Fruit fly (Drosophila melanogaster): ENCODE results near the gene CaMKI.

The CaMKI gene

dm6 chr4:402928-403575, 42.3 kb upstream of the CaMKI start:
- TF ChIP-seq CG8632 (GFP tag; optimal IDR thresholded peaks at IDR 0.05) (no peak), Sox102F (GFP tag; optimal IDR thresholded peaks at IDR 0.05) (no peak), CG15336 (GFP tag; IDR thresholded peaks at IDR 0.05) (no peak), Hr39 (GFP tag; optimal IDR thresholded peaks at IDR 0.05) (no peak), CG10669 (GFP tag; optimal IDR thresholded peaks at IDR 0.05) (no peak), CG3919 (GFP tag; optimal IDR thresholded peaks at IDR 0.05) (no peak), CG9139 (GFP tag; optimal IDR thresholded peaks at IDR 0.05) (no peak), eg (GFP tag; IDR thresholded peaks at IDR 0.05) (no peak), Met (GFP tag; optimal IDR thresholded peaks at IDR 0.05) (no peak), esn (GFP tag; optimal IDR thresholded peaks at IDR 0.05) (no peak), dsx (GFP tag; optimal IDR thresholded peaks at IDR 0.05; ENCODE audit: poor library complexity, severe bottlenecking) (no peak), dac (GFP tag; optimal IDR thresholded peaks at IDR 0.05) (no peak), fd85E (GFP tag; optimal IDR thresholded peaks at IDR 0.05) (no peak), Hr38 (GFP tag; optimal IDR thresholded peaks at IDR 0.05) (no peak), CG8119 (GFP tag; IDR thresholded peaks at IDR 0.05) (no peak), lz (GFP tag; optimal IDR thresholded peaks at IDR 0.05) (no peak), CG34406 (GFP tag; optimal IDR thresholded peaks at IDR 0.05) (no peak), CG6808 (GFP tag; optimal IDR thresholded peaks at IDR 0.05) (no peak)

- no peak for TF ChIP-seq vri (GFP tag; optimal IDR thresholded peaks at IDR 0.05)
- peak; percentile 18 for TF ChIP-seq topi (GFP tag; optimal IDR thresholded peaks at IDR 0.05)
- no peak for TF ChIP-seq CG8319 (GFP tag; optimal IDR thresholded peaks at IDR 0.05)
- peak; percentile 47 for TF ChIP-seq OdsH (GFP tag; optimal IDR thresholded peaks at IDR 0.05)
- peak; percentile 48 for TF ChIP-seq esn (GFP tag; optimal IDR thresholded peaks at IDR 0.05)
- TF ChIP-seq CG6854 (GFP tag; optimal IDR thresholded peaks at IDR 0.05) = no peak
- TF ChIP-seq CG3919 (GFP tag; optimal IDR thresholded peaks at IDR 0.05) = peak; percentile 67
- TF ChIP-seq Eip75B (GFP tag; optimal IDR thresholded peaks at IDR 0.05) = peak; percentile 35
- TF ChIP-seq CG6163 (GFP tag; IDR thresholded peaks at IDR 0.05) = no peak
- no peak for TF ChIP-seq Gug (GFP tag; IDR thresholded peaks at IDR 0.05)
- peak; percentile 1 for TF ChIP-seq spab (GFP tag; optimal IDR thresholded peaks at IDR 0.05)
- TF ChIP-seq svp (GFP tag) = no peak
- peak; percentile 33 for TF ChIP-seq net (GFP tag; optimal IDR thresholded peaks at IDR 0.05)
- peak; percentile 45 for TF ChIP-seq fkh (GFP tag; optimal IDR thresholded peaks at IDR 0.05)
- peak; percentile 79 for TF ChIP-seq Eip78C (GFP tag)
- no peak for TF ChIP-seq fd85E (GFP tag; optimal IDR thresholded peaks at IDR 0.05)
- TF ChIP-seq Hr39 (GFP tag; optimal IDR thresholded peaks at IDR 0.05) = no peak
- no peak for TF ChIP-seq lz (GFP tag; optimal IDR thresholded peaks at IDR 0.05)
- TF ChIP-seq CG34406 (GFP tag; optimal IDR thresholded peaks at IDR 0.05) = no peak
- no peak for TF ChIP-seq CG11902 (GFP tag; optimal IDR thresholded peaks at IDR 0.05)
- no peak for TF ChIP-seq CG32006 (GFP tag; optimal IDR thresholded peaks at IDR 0.05)
- TF ChIP-seq achi (GFP tag; optimal IDR thresholded peaks at IDR 0.05) = peak; percentile 31
- peak; percentile 33 for TF ChIP-seq acj6 (GFP tag; optimal IDR thresholded peaks at IDR 0.05)
- no peak for TF ChIP-seq eg (GFP tag; IDR thresholded peaks at IDR 0.05)
- peak; percentile 19 for TF ChIP-seq pdm3 (GFP tag; optimal IDR thresholded peaks at IDR 0.05)
- TF ChIP-seq CG10631 (GFP tag; optimal IDR thresholded peaks at IDR 0.05) = no peak
- TF ChIP-seq CG6792 (GFP tag; optimal IDR thresholded peaks at IDR 0.05) = no peak
- no peak for TF ChIP-seq CG15336 (GFP tag; IDR thresholded peaks at IDR 0.05)
- TF ChIP-seq Eip93F (GFP tag; optimal IDR thresholded peaks at IDR 0.05) = no peak
- no peak for TF ChIP-seq CG11294 (GFP tag; IDR thresholded peaks at IDR 0.05)
- TF ChIP-seq Lpt (GFP tag; optimal IDR thresholded peaks at IDR 0.05) = no peak
- TF ChIP-seq CG10669 (GFP tag; optimal IDR thresholded peaks at IDR 0.05) = peak; percentile 20
- TF ChIP-seq CG8119 (GFP tag; IDR thresholded peaks at IDR 0.05) = no peak
- TF ChIP-seq CG6276 (GFP tag; optimal IDR thresholded peaks at IDR 0.05) = no peak
- peak; percentile 21 for TF ChIP-seq Ets96B (tag; optimal IDR thresholded peaks at IDR 0.05)
- no peak for TF ChIP-seq salr (GFP tag; optimal IDR thresholded peaks at IDR 0.05)
- TF ChIP-seq CG3032 (tag; optimal IDR thresholded peaks at IDR 0.05) = no peak
- TF ChIP-seq CG7368 (GFP tag; optimal IDR thresholded peaks at IDR 0.05) = peak; percentile 30
- peak; percentile 2 for TF ChIP-seq dsx (GFP tag; optimal IDR thresholded peaks at IDR 0.05; ENCODE audit: poor library complexity, severe bottlenecking)
- TF ChIP-seq CG8632 (GFP tag; optimal IDR thresholded peaks at IDR 0.05) = peak; percentile 12
- TF ChIP-seq cyc (GFP tag; optimal IDR thresholded peaks at IDR 0.05) = no peak
- TF ChIP-seq dac (GFP tag; optimal IDR thresholded peaks at IDR 0.05) = no peak
- peak; percentile 45 for TF ChIP-seq CG6808 (GFP tag; optimal IDR thresholded peaks at IDR 0.05)
- TF ChIP-seq CG1621 (tag; optimal IDR thresholded peaks at IDR 0.05) = no peak
- TF ChIP-seq CG9139 (GFP tag; optimal IDR thresholded peaks at IDR 0.05) = peak; percentile 65
These were observed 41.0 kb upstream of the CaMKI start for dm6 chr4:404325-404724.

Measured in whole organism, prepupa.